Worm (Caenorhabditis elegans): ENCODE results near the gene F20C5.5.

The F20C5.5 gene

DNA sequence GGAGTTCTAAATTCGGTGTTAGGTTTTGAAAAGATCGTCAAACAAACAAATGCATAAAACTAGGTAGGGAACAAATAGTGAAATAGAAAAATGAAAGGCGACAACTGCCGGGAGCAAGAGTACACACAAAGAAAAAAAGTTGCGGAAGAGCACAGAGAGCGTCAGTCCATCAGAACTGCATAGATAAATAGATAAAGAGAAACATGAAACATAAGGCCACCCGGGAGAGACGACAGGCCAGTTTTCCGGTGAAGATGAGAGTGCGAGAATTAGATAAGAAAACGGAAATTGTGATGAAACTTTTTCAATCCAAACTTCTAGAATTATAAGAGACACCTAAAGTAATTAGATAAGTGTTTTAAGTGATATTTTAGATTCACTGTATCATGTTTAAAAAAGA lies 11.7 kb downstream of the F20C5.5 start (continued):
- no peak for TF ChIP-seq ama-1 (optimal IDR thresholded peaks at IDR 0.05)
- no peak for TF ChIP-seq ztf-11 (tag; optimal IDR thresholded peaks at IDR 0.05)
- no peak for TF ChIP-seq lin-11 (tag; optimal IDR thresholded peaks at IDR 0.05)
- no peak for TF ChIP-seq ceh-82 (tag; optimal IDR thresholded peaks at IDR 0.05)
- no peak for TF ChIP-seq nhr-77 (tag; optimal IDR thresholded peaks at IDR 0.05)
- TF ChIP-seq unc-39 (tag; optimal IDR thresholded peaks at IDR 0.05) = no peak
- no peak for TF ChIP-seq nhr-21 (tag; optimal IDR thresholded peaks at IDR 0.05)

DNA sequence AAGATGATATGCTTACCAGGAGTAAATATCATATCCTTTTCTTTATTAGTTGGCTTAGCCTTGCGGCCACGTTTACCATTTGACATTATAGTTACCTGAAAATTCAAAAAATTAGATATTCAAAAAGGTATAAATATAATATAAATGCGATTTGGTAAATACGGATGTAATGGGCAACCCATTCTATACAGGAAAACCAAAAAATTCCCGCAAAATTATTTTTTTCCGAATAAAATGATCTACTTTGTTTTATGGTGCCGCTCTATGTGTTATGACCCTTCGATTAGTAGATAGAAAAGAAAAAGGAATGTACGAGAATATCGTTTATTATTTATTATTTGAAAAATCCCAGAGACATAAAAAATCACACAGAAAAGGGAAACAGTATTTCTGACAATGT lies 14.7 kb downstream of the F20C5.5 start, which contains the start of gene elli-1:
Gene elli-1 (minus strand): TSS at position 101 of the 400 bp plus-strand sequence.
- no peak for TF ChIP-seq lin-39 (tag; optimal IDR thresholded peaks at IDR 0.05)
- no peak for TF ChIP-seq nhr-11 (tag; optimal IDR thresholded peaks at IDR 0.05)
- TF ChIP-seq ztf-4 (tag; optimal IDR thresholded peaks at IDR 0.05) = no peak
- no peak for TF ChIP-seq nhr-237 (tag; optimal IDR thresholded peaks at IDR 0.05)
- no peak for TF ChIP-seq nhr-129 (tag; optimal IDR thresholded peaks at IDR 0.05)
- TF ChIP-seq F13H6.1 (tag; optimal IDR thresholded peaks at IDR 0.05) = no peak
- TF ChIP-seq nhr-6 (tag; optimal IDR thresholded peaks at IDR 0.05) = no peak
- TF ChIP-seq nhr-77 (tag; optimal IDR thresholded peaks at IDR 0.05) = no peak
- TF ChIP-seq ZK546.5 (tag; optimal IDR thresholded peaks at IDR 0.05) = no peak
- TF ChIP-seq blmp-1 (tag; optimal IDR thresholded peaks at IDR 0.05; ENCODE audit: insufficient read depth) = no peak
- TF ChIP-seq nhr-25 (tag; optimal IDR thresholded peaks at IDR 0.05) = no peak
- TF ChIP-seq peb-1 (tag; optimal IDR thresholded peaks at IDR 0.05) = no peak
- TF ChIP-seq snpc-4 (tag; optimal IDR thresholded peaks at IDR 0.05) = no peak
- no peak for TF ChIP-seq mbf-1 (tag; optimal IDR thresholded peaks at IDR 0.05)
- TF ChIP-seq lsy-2 (tag; optimal IDR thresholded peaks at IDR 0.05) = no peak
- TF ChIP-seq lin-13 (GFP tag; optimal IDR thresholded peaks at IDR 0.05) = no peak
- TF ChIP-seq sem-4 (tag; optimal IDR thresholded peaks at IDR 0.05) = no peak
- TF ChIP-seq nhr-21 (tag; optimal IDR thresholded peaks at IDR 0.05) = no peak
- TF ChIP-seq mdl-1 (tag; optimal IDR thresholded peaks at IDR 0.05) = no peak
- no peak for TF ChIP-seq elt-3 (tag; optimal IDR thresholded peaks at IDR 0.05)

DNA sequence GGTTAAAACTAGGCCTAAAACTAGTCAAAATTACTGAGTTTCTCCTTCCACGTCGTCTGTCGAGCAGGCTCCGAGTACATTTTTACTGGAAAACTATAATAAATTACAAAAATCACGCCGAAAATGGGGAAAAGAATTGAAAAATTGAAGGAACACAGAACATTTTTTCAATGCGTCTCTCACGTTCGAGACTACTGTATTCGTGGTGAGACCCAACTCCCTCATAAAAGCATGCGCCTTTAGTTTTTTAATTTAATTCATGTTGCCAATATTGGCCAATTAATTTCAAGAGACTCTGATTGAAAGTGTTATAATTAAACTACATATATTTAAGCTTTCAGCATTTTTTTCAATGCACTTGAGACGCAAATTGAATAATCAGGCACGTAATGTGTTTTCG lies 15.3 kb downstream of the F20C5.5 start:
- no peak for TF ChIP-seq zag-1 (tag; optimal IDR thresholded peaks at IDR 0.05)
- no peak for TF ChIP-seq gmeb-1 (tag; optimal IDR thresholded peaks at IDR 0.05)
- TF ChIP-seq Y55F3AM.14 (GFP tag; optimal IDR thresholded peaks at IDR 0.05) = no peak
- no peak for TF ChIP-seq lin-11 (tag; optimal IDR thresholded peaks at IDR 0.05)
- TF ChIP-seq ceh-16 (tag; optimal IDR thresholded peaks at IDR 0.05) = no peak
- no peak for TF ChIP-seq mab-5 (tag; optimal IDR thresholded peaks at IDR 0.05)
- TF ChIP-seq lsy-2 (tag; optimal IDR thresholded peaks at IDR 0.05) = no peak
- no peak for TF ChIP-seq skn-1 (tag; optimal IDR thresholded peaks at IDR 0.05)
- TF ChIP-seq nhr-6 (tag; optimal IDR thresholded peaks at IDR 0.05) = no peak

DNA sequence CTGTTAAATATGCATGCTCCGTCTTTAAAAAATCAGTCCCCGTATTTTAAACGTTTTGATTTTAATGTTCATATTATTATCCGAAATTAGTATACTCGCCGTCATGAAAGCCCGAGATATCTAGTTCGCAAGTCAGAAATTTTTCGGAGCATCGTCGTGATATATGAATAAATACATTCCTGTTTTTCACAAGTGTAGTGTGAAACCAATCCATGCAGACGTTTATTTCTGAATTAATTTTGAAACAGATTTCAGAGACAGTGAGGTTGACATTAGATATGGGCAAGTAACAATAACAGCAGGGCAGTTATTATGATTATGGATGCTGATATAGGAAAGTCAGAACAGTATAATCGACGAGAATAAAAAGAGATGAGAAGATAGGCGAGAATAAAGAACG lies 16.9 kb downstream of the F20C5.5 start:
- TF ChIP-seq elt-1 (tag; optimal IDR thresholded peaks at IDR 0.05) (no peak), unc-62 (GFP tag; optimal IDR thresholded peaks at IDR 0.05) (no peak), nhr-12 (tag; optimal IDR thresholded peaks at IDR 0.05) (no peak), blmp-1 (tag; optimal IDR thresholded peaks at IDR 0.05; ENCODE audit: insufficient read depth) (no peak), sem-4 (tag; optimal IDR thresholded peaks at IDR 0.05) (no peak), skn-1 (tag; optimal IDR thresholded peaks at IDR 0.05) (no peak), nhr-25 (tag; optimal IDR thresholded peaks at IDR 0.05) (no peak), C34F6.9 (tag; optimal IDR thresholded peaks at IDR 0.05) (no peak), lin-39 (tag; optimal IDR thresholded peaks at IDR 0.05) (no peak), gmeb-1 (tag; optimal IDR thresholded peaks at IDR 0.05) (no peak), lin-11 (tag; optimal IDR thresholded peaks at IDR 0.05) (no peak), ztf-11 (tag; optimal IDR thresholded peaks at IDR 0.05) (no peak), nhr-11 (tag; optimal IDR thresholded peaks at IDR 0.05) (no peak), ztf-4 (tag; optimal IDR thresholded peaks at IDR 0.05) (no peak), nhr-77 (tag; optimal IDR thresholded peaks at IDR 0.05) (no peak), F13H6.1 (tag; optimal IDR thresholded peaks at IDR 0.05) (no peak)

DNA sequence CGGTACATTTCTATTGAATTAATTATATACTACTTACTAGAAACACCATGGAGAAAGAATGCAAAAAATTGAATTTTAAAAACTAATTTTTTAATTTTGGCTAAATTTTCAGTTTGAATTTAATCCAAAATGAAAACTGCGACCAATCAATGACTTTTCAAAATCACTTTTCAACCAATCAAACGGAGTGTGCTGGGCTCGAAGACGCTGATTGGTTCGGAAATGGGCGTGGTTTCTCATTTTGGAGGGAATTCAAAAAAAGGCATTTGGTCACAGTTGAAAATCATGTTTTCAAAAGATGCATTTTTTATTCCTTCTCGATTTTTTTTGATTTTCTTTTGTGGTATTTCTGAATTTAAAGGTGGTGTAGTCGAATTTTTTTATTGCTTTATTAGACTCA lies 20.5 kb downstream of the F20C5.5 start:
- no peak for TF ChIP-seq sma-9 (GFP tag; optimal IDR thresholded peaks at IDR 0.05)
- TF ChIP-seq sma-9 (tag; optimal IDR thresholded peaks at IDR 0.05) = no peak
- no peak for TF ChIP-seq dmd-4 (tag; optimal IDR thresholded peaks at IDR 0.05)
- no peak for TF ChIP-seq ztf-1 (GFP tag; conservative IDR thresholded peaks at IDR 0.05)
- TF ChIP-seq nhr-21 (tag; optimal IDR thresholded peaks at IDR 0.05) = no peak
- TF ChIP-seq nhr-129 (tag; optimal IDR thresholded peaks at IDR 0.05) = no peak
- no peak for TF ChIP-seq elt-3 (tag; optimal IDR thresholded peaks at IDR 0.05)
- no peak for TF ChIP-seq snpc-4 (tag; optimal IDR thresholded peaks at IDR 0.05)
- TF ChIP-seq ama-1 (optimal IDR thresholded peaks at IDR 0.05) = no peak
- TF ChIP-seq mdl-1 (tag; optimal IDR thresholded peaks at IDR 0.05) = no peak
- no peak for TF ChIP-seq nhr-77 (tag; optimal IDR thresholded peaks at IDR 0.05)
- TF ChIP-seq sem-4 (tag; optimal IDR thresholded peaks at IDR 0.05) = no peak
- no peak for TF ChIP-seq mab-5 (tag; optimal IDR thresholded peaks at IDR 0.05)
- TF ChIP-seq C34F6.9 (tag; optimal IDR thresholded peaks at IDR 0.05) = no peak
- no peak for TF ChIP-seq peb-1 (tag; optimal IDR thresholded peaks at IDR 0.05)
- TF ChIP-seq blmp-1 (tag; optimal IDR thresholded peaks at IDR 0.05; ENCODE audit: insufficient read depth) = no peak
- no peak for TF ChIP-seq nhr-6 (tag; optimal IDR thresholded peaks at IDR 0.05)
- no peak for TF ChIP-seq Y55F3AM.14 (GFP tag; optimal IDR thresholded peaks at IDR 0.05)
- TF ChIP-seq gmeb-1 (tag; optimal IDR thresholded peaks at IDR 0.05) = no peak
- TF ChIP-seq nhr-11 (tag; optimal IDR thresholded peaks at IDR 0.05) = no peak
